Fruit fly (Drosophila melanogaster): Measurements from ENCODE around the gene RanBP3.

RanBP3 gene

DNA sequence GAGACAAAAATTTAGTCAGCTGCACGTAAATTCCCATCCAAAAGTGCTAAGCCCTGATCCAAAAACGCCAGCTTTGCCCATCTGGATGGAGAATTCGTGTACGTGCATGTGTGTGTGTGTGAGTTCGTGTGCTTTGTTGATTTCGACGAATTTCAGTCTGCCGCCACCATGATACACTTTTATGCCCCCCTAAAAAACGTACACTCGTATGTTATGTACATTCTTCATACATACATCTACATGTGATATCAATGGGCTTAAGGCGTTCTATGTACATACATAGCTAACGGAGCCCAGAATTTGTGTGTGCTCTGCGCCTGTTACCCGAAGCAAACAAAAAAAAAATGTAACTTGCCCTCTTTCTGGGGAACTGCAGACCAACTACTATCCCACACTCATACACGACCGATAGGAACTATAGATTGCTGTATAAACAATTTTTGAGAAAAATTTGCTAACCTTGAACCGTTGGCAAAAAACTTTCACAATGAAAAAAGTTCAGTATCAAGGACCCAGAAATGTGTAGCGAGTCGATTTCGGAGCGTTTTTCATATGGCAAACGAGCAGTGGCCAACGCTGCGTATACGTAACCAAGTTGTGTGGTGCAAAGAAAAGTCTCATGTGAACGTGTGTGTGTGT is 26.8 kb downstream of the RanBP3 start (continued):
- peak; percentile 18 for TF ChIP-seq CG17359 (tag; optimal IDR thresholded peaks at IDR 0.05)
- TF ChIP-seq CG14441 (GFP tag; IDR thresholded peaks at IDR 0.05) = no peak
- TF ChIP-seq zf30C (GFP tag; optimal IDR thresholded peaks at IDR 0.05) = no peak
- no peak for TF ChIP-seq Aef1 (GFP tag; IDR thresholded peaks at IDR 0.05)
- TF ChIP-seq tin (GFP tag; optimal IDR thresholded peaks at IDR 0.05) = no peak
- 0 out of 2 replicates have a peak, but pooled peaks have one; percentile 7 for TF ChIP-seq toy (GFP tag; IDR thresholded peaks at IDR 0.05)
- no peak for TF ChIP-seq CG11085 (GFP tag; IDR thresholded peaks at IDR 0.05)
- TF ChIP-seq sug (tag; optimal IDR thresholded peaks at IDR 0.05) = peak; percentile 81
- peak; percentile 19; the same call in 1 of the 2 replicates for TF ChIP-seq CG42726 (GFP tag; IDR thresholded peaks at IDR 0.05; ENCODE audit: partially characterized antibody)
- TF ChIP-seq Myb (GFP tag; optimal IDR thresholded peaks at IDR 0.05) = no peak
- no peak for TF ChIP-seq bigmax (GFP tag; optimal IDR thresholded peaks at IDR 0.05)
- TF ChIP-seq CG12659 (GFP tag; optimal IDR thresholded peaks at IDR 0.05) = no peak
- TF ChIP-seq CG7963 (GFP tag; IDR thresholded peaks at IDR 0.05; ENCODE audit: partially characterized antibody) = no peak
- no peak for TF ChIP-seq Jarid2 (GFP tag; optimal IDR thresholded peaks at IDR 0.05)
- TF ChIP-seq zfh1 (GFP tag; IDR thresholded peaks at IDR 0.05) = no peak
- no peak for TF ChIP-seq CG6813 (GFP tag; optimal IDR thresholded peaks at IDR 0.05)
- TF ChIP-seq CG17361 (GFP tag; IDR thresholded peaks at IDR 0.05) = no peak
- no peak for TF ChIP-seq nmo (GFP tag; optimal IDR thresholded peaks at IDR 0.05)
- no peak for TF ChIP-seq CG4820 (GFP tag; optimal IDR thresholded peaks at IDR 0.05)
- no peak for TF ChIP-seq CG17802 (tag; optimal IDR thresholded peaks at IDR 0.05)
- TF ChIP-seq Antp (GFP tag; optimal IDR thresholded peaks at IDR 0.05) = no peak
- peak; percentile 11 for TF ChIP-seq Blimp-1 (GFP tag; optimal IDR thresholded peaks at IDR 0.05)
- no peak for TF ChIP-seq CG1603 (tag; optimal IDR thresholded peaks at IDR 0.05)
- TF ChIP-seq Optix (GFP tag; IDR thresholded peaks at IDR 0.05) = no peak
- no peak for TF ChIP-seq maf-S (GFP tag; optimal IDR thresholded peaks at IDR 0.05)
- TF ChIP-seq insv (GFP tag; optimal IDR thresholded peaks at IDR 0.05) = no peak
- TF ChIP-seq CG18764 (GFP tag; optimal IDR thresholded peaks at IDR 0.05) = no peak
- TF ChIP-seq CG13424 (tag; optimal IDR thresholded peaks at IDR 0.05) = no peak
- peak; percentile 66 for TF ChIP-seq CG18599 (GFP tag; optimal IDR thresholded peaks at IDR 0.05)
- TF ChIP-seq CG15269 (tag; optimal IDR thresholded peaks at IDR 0.05) = peak; percentile 9
- no peak for TF ChIP-seq zen (tag; optimal IDR thresholded peaks at IDR 0.05)
- peak; percentile 63; the same call in 1 of the 2 replicates for TF ChIP-seq sob (GFP tag; IDR thresholded peaks at IDR 0.05)
- peak; percentile 52 for TF ChIP-seq CG10431 (GFP tag; optimal IDR thresholded peaks at IDR 0.05)
- TF ChIP-seq CG16863 (GFP tag; optimal IDR thresholded peaks at IDR 0.05) = no peak
- no peak for TF ChIP-seq CG32772 (GFP tag; IDR thresholded peaks at IDR 0.05)
- no peak for TF ChIP-seq CG11560 (tag; IDR thresholded peaks at IDR 0.05)
- TF ChIP-seq az2 (GFP tag; optimal IDR thresholded peaks at IDR 0.05) = no peak
- no peak for TF ChIP-seq sr (GFP tag; IDR thresholded peaks at IDR 0.05)
- no peak for TF ChIP-seq CG7786 (GFP tag; optimal IDR thresholded peaks at IDR 0.05)
- TF ChIP-seq Doc2 (GFP tag; IDR thresholded peaks at IDR 0.05) = no peak
- TF ChIP-seq pho (GFP tag; optimal IDR thresholded peaks at IDR 0.05) = peak; percentile 2
- no peak for TF ChIP-seq Dip3 (GFP tag; optimal IDR thresholded peaks at IDR 0.05)
- no peak for TF ChIP-seq trh (GFP tag; optimal IDR thresholded peaks at IDR 0.05)
- TF ChIP-seq dmrt11E (tag; optimal IDR thresholded peaks at IDR 0.05) = no peak
- no peak for TF ChIP-seq NC2β (GFP tag; optimal IDR thresholded peaks at IDR 0.05)
- no peak for TF ChIP-seq Ets97D (GFP tag; optimal IDR thresholded peaks at IDR 0.05)
- no peak for TF ChIP-seq CG7928 (GFP tag; optimal IDR thresholded peaks at IDR 0.05)
- TF ChIP-seq CG12744 (GFP tag; optimal IDR thresholded peaks at IDR 0.05) = peak; percentile 30
- TF ChIP-seq unc-4 (GFP tag; IDR thresholded peaks at IDR 0.05; ENCODE audit: partially characterized antibody) = no peak
- TF ChIP-seq Atf6 (GFP tag; IDR thresholded peaks at IDR 0.05) = peak; percentile 49; the same call in 1 of the 2 replicates
